Fruit fly (Drosophila melanogaster) whole organism: Measurements from ENCODE around the gene obe.

Source experiments
- CG8478 ChIP-seq: fragments of >200 bp; optimal IDR thresholded peaks from 2 replicates; lab custom pipeline; 2018; ENCODE audit warnings: inconsistent platforms
- Dll ChIP-seq: fragments of >200 bp; optimal IDR thresholded peaks from 2 replicates; lab custom pipeline; 2017
- pan ChIP-seq: fragments of >200 bp; optimal IDR thresholded peaks from 2 replicates; lab custom pipeline; 2017

DNA sequence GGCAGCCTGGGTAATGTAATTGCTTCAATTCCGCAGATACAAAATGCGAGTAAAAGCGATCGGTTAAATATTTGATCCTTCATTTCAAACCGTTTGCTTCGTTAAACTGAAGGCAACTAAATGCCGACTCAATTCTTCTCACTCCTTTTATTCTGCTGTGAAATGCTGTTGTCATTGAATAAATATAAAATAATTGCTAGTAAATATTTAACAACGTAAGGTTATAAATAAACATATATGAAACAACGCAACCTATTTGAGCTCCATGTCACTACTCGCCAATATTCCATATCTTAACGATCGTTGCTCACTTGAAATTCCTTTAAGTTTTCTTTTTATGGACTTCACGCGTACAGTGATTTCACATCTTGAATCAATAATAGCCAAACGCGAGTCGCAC, 24.0 kb downstream of the obe start, which contains the start of gene CG44013:
- TF ChIP-seq CG8478 (lab: Kevin White, UChicago) (no peak), pan (lab: Kevin White, UChicago) (no peak), Dll (lab: Kevin White, UChicago) (no peak)
